Fruit fly (Drosophila melanogaster) whole organism, embryonic: ENCODE data around the gene CG46427.
A peak's percentile ranks its signal among the peaks of the same experiment; 100 is the strongest.

Experiments used
- CG10959 ChIP-seq: fragments of 200-800 bp; sonication (Bioruptor generic); IDR thresholded peaks from 2 replicates; pipeline ENCODE4 v1.3.6; 2022; ENCODE audit warnings: missing biosample characterization, missing genetic modification characterization
- CG11398 ChIP-seq: fragments of 200-800 bp; sonication (Bioruptor generic); optimal IDR thresholded peaks from 2 replicates; lab custom pipeline; 2016; ENCODE audit warnings: missing biosample characterization, missing genetic modification characterization
- CG12236 ChIP-seq: fragments of 200-800 bp; sonication (Bioruptor generic); optimal IDR thresholded peaks from 2 replicates; lab custom pipeline; 2016; ENCODE audit warnings: missing biosample characterization, missing genetic modification characterization
- CG1233 ChIP-seq: fragments of 200-800 bp; sonication (Bioruptor generic); optimal IDR thresholded peaks from 4 replicates; lab custom pipeline; 2018; ENCODE audit warnings: missing biosample characterization, mild to moderate bottlenecking, missing genetic modification characterization
- CG13287 ChIP-seq: fragments of 200-800 bp; sonication (Bioruptor generic); IDR thresholded peaks from 2 replicates; pipeline ENCODE4 v1.3.6; 2022; ENCODE audit warnings: missing biosample characterization, missing genetic modification characterization; ENCODE audit not compliant: partially characterized antibody
- CG13624 ChIP-seq: fragments of 200-800 bp; sonication (Bioruptor generic); optimal IDR thresholded peaks from 2 replicates; lab custom pipeline; 2016; ENCODE audit warnings: missing biosample characterization, missing genetic modification characterization
- CG15073 ChIP-seq: fragments of 200-800 bp; sonication (Bioruptor generic); optimal IDR thresholded peaks from 2 replicates; lab custom pipeline; 2016; ENCODE audit warnings: missing biosample characterization, missing genetic modification characterization
- CG17186 ChIP-seq: fragments of 200-800 bp; sonication (Bioruptor generic); optimal IDR thresholded peaks from 3 replicates; lab custom pipeline; 2017; ENCODE audit warnings: missing biosample characterization, missing genetic modification reagents, missing genetic modification characterization
- CG2120 ChIP-seq: fragments of 200-800 bp; sonication (Bioruptor generic); optimal IDR thresholded peaks from 3 replicates; lab custom pipeline; 2016; ENCODE audit warnings: missing biosample characterization, missing genetic modification characterization
- CG3065 ChIP-seq: fragments of 200-800 bp; sonication (Bioruptor generic); optimal IDR thresholded peaks from 2 replicates; lab custom pipeline; 2016; ENCODE audit warnings: missing biosample characterization, missing genetic modification characterization
- CG31365 ChIP-seq: fragments of 200-800 bp; sonication (Bioruptor generic); optimal IDR thresholded peaks from 2 replicates; lab custom pipeline; 2018; ENCODE audit warnings: missing biosample characterization, mild to moderate bottlenecking, missing genetic modification characterization
- CG33557 ChIP-seq: fragments of 200-800 bp; sonication (Bioruptor generic); optimal IDR thresholded peaks from 2 replicates; lab custom pipeline; 2019; ENCODE audit warnings: missing biosample characterization, mild to moderate bottlenecking, missing genetic modification characterization, moderate library complexity
- CG3847 ChIP-seq: fragments of 200-800 bp; sonication (Bioruptor generic); IDR thresholded peaks from 2 replicates; pipeline ENCODE4 v1.3.6; 2022; ENCODE audit warnings: missing biosample characterization, missing genetic modification characterization
- CG4617 ChIP-seq: fragments of 200-800 bp; sonication (Bioruptor generic); optimal IDR thresholded peaks from 3 replicates; lab custom pipeline; 2016; ENCODE audit warnings: missing biosample characterization, missing genetic modification characterization, borderline replicate concordance
- CG6791 ChIP-seq: fragments of 200-800 bp; sonication (Bioruptor generic); IDR thresholded peaks from 3 replicates; pipeline ENCODE4 v1.3.6; 2022; ENCODE audit warnings: missing biosample characterization, missing genetic modification characterization; ENCODE audit not compliant: partially characterized antibody
- CG7745 ChIP-seq: fragments of 200-800 bp; sonication (Bioruptor generic); optimal IDR thresholded peaks from 2 replicates; lab custom pipeline; 2018; ENCODE audit warnings: missing biosample characterization, mild to moderate bottlenecking, missing genetic modification characterization, moderate library complexity
- CG7987 ChIP-seq: fragments of 200-800 bp; sonication (Bioruptor generic); optimal IDR thresholded peaks from 2 replicates; lab custom pipeline; 2018; ENCODE audit warnings: missing biosample characterization, mild to moderate bottlenecking, missing genetic modification characterization, moderate library complexity
- CG8944 ChIP-seq: fragments of 200-800 bp; sonication (Bioruptor generic); optimal IDR thresholded peaks from 3 replicates; lab custom pipeline; 2016; ENCODE audit warnings: missing biosample characterization, missing genetic modification characterization
- CTCF ChIP-seq: fragments of 200-800 bp; sonication (Bioruptor generic); optimal IDR thresholded peaks from 2 replicates; lab custom pipeline; 2017; ENCODE audit warnings: missing biosample characterization, mild to moderate bottlenecking, missing genetic modification characterization, moderate library complexity
- CoRest ChIP-seq: fragments of 200-800 bp; sonication (Bioruptor generic); optimal IDR thresholded peaks from 3 replicates; lab custom pipeline; 2018; ENCODE audit warnings: missing biosample characterization, mild to moderate bottlenecking, missing genetic modification characterization, moderate library complexity
- Fer1 ChIP-seq: fragments of 200-800 bp; sonication (Bioruptor generic); optimal IDR thresholded peaks from 2 replicates; lab custom pipeline; 2017; ENCODE audit warnings: missing biosample characterization, mild to moderate bottlenecking, missing genetic modification characterization
- Hmr ChIP-seq: fragments of 200-800 bp; sonication (Bioruptor generic); optimal IDR thresholded peaks from 3 replicates; lab custom pipeline; 2017; ENCODE audit warnings: mild to moderate bottlenecking, missing biosample characterization, missing genetic modification reagents, missing genetic modification characterization
- Hr3 ChIP-seq: fragments of 200-800 bp; sonication (Bioruptor generic); optimal IDR thresholded peaks from 3 replicates; lab custom pipeline; 2016; ENCODE audit warnings: missing biosample characterization, missing genetic modification characterization
- Lhr ChIP-seq: fragments of 200-800 bp; sonication (Bioruptor generic); optimal IDR thresholded peaks from 3 replicates; lab custom pipeline; 2017; ENCODE audit warnings: mild to moderate bottlenecking, missing biosample characterization, missing genetic modification reagents, missing genetic modification characterization
- MESR4 ChIP-seq: fragments of 200-800 bp; sonication (Bioruptor generic); optimal IDR thresholded peaks from 2 replicates; lab custom pipeline; 2018; ENCODE audit warnings: missing biosample characterization, mild to moderate bottlenecking, missing genetic modification characterization, moderate library complexity
- NK7.1 ChIP-seq: fragments of 200-800 bp; sonication (Bioruptor generic); optimal IDR thresholded peaks from 3 replicates; lab custom pipeline; 2016; ENCODE audit warnings: missing biosample characterization, missing genetic modification characterization
- Nf-YC ChIP-seq: fragments of 200-800 bp; optimal IDR thresholded peaks from 3 replicates; lab custom pipeline; 2019; ENCODE audit warnings: missing biosample characterization, mild to moderate bottlenecking, missing genetic modification characterization, moderate library complexity
- Rfx ChIP-seq: fragments of 200-800 bp; sonication (Bioruptor generic); IDR thresholded peaks from 2 replicates; pipeline ENCODE4 v1.3.6; 2022; ENCODE audit warnings: missing biosample characterization, missing genetic modification characterization
- Sin3A ChIP-seq: fragments of >200 bp; optimal IDR thresholded peaks from 2 replicates; lab custom pipeline; 2018
- ab ChIP-seq: fragments of 200-800 bp; sonication (Bioruptor generic); optimal IDR thresholded peaks from 2 replicates; lab custom pipeline; 2016; ENCODE audit warnings: missing biosample characterization, missing genetic modification characterization
- amos ChIP-seq: fragments of 200-800 bp; sonication (Bioruptor generic); IDR thresholded peaks from 2 replicates; pipeline ENCODE4 v1.3.6; 2022; ENCODE audit warnings: missing biosample characterization, missing genetic modification characterization; ENCODE audit not compliant: partially characterized antibody
- bigmax ChIP-seq: fragments of 200-800 bp; sonication (Bioruptor generic); optimal IDR thresholded peaks from 2 replicates; lab custom pipeline; 2018; ENCODE audit warnings: missing biosample characterization, mild to moderate bottlenecking, missing genetic modification characterization
- br ChIP-seq: fragments of >200 bp; optimal IDR thresholded peaks from 2 replicates; lab custom pipeline; 2017
- chm ChIP-seq: fragments of 200-800 bp; sonication (Bioruptor generic); IDR thresholded peaks from 2 replicates; pipeline ENCODE4 v1.3.6; 2022; ENCODE audit warnings: missing biosample characterization, missing genetic modification characterization
- corto ChIP-seq: fragments of 200-800 bp; sonication (Bioruptor generic); optimal IDR thresholded peaks from 2 replicates; lab custom pipeline; 2016; ENCODE audit warnings: missing biosample characterization, mild to moderate bottlenecking, missing genetic modification characterization, moderate library complexity
- fd3F ChIP-seq: fragments of 200-800 bp; sonication (Bioruptor generic); optimal IDR thresholded peaks from 2 replicates; lab custom pipeline; 2018; ENCODE audit warnings: missing biosample characterization, mild to moderate bottlenecking, missing genetic modification characterization, moderate library complexity
- gem ChIP-seq: fragments of 200-800 bp; sonication (Bioruptor generic); optimal IDR thresholded peaks from 2 replicates; lab custom pipeline; 2019; ENCODE audit warnings: missing biosample characterization, mild to moderate bottlenecking, missing genetic modification characterization, moderate library complexity
- grn ChIP-seq: fragments of 200-800 bp; sonication (Bioruptor generic); optimal IDR thresholded peaks from 3 replicates; lab custom pipeline; 2017; ENCODE audit warnings: missing biosample characterization, missing genetic modification characterization
- hb ChIP-seq: fragments of 200-800 bp; sonication (Bioruptor generic); IDR thresholded peaks from 3 replicates; pipeline ENCODE4 v1.3.6; 2022; ENCODE audit warnings: missing biosample characterization, missing genetic modification characterization; ENCODE audit not compliant: partially characterized antibody
- inv ChIP-seq: fragments of 200-800 bp; sonication (Bioruptor generic); IDR thresholded peaks from 2 replicates; pipeline ENCODE4 v1.3.6; 2022; ENCODE audit warnings: missing biosample characterization, missing genetic modification characterization; ENCODE audit not compliant: partially characterized antibody
- nmo ChIP-seq: fragments of 200-800 bp; sonication (Bioruptor generic); optimal IDR thresholded peaks from 2 replicates; lab custom pipeline; 2018; ENCODE audit warnings: missing biosample characterization, mild to moderate bottlenecking, missing genetic modification characterization, moderate library complexity
- pan ChIP-seq, 4 experiments: fragments of >200 bp in 3 of 4; fragments of 200-800 bp in 1 of 4; sonication (Bioruptor generic) in 1 of 4; optimal IDR thresholded peaks in 3 of 4; IDR thresholded peaks in 1 of 4; 2 replicates each; pipeline versions ENCODE4 v1.3.6 to Lab custom; 2017 to 2022; ENCODE audit warnings: missing biosample characterization in 2 of 4, missing genetic modification characterization in 2 of 4, mixed read lengths in 1 of 4
- pb ChIP-seq: fragments of 200-800 bp; sonication (Bioruptor generic); optimal IDR thresholded peaks from 3 replicates; lab custom pipeline; 2016; ENCODE audit warnings: missing biosample characterization, missing genetic modification characterization
- repo ChIP-seq: fragments of 200-800 bp; sonication (Bioruptor generic); optimal IDR thresholded peaks from 2 replicates; lab custom pipeline; 2016; ENCODE audit warnings: missing biosample characterization, missing genetic modification characterization
- schlank ChIP-seq: fragments of 200-800 bp; sonication (Bioruptor generic); optimal IDR thresholded peaks from 2 replicates; lab custom pipeline; 2018; ENCODE audit warnings: missing biosample characterization, mild to moderate bottlenecking, missing genetic modification characterization
- sima ChIP-seq: fragments of 200-800 bp; sonication (Bioruptor generic); optimal IDR thresholded peaks from 2 replicates; lab custom pipeline; 2016; ENCODE audit warnings: missing biosample characterization, missing genetic modification characterization
- sisA ChIP-seq: fragments of 200-800 bp; sonication (Bioruptor generic); IDR thresholded peaks from 2 replicates; pipeline ENCODE4 v1.3.6; 2022; ENCODE audit warnings: missing biosample characterization, missing genetic modification characterization
- sob ChIP-seq: fragments of 200-800 bp; sonication (Bioruptor generic); IDR thresholded peaks from 2 replicates; pipeline ENCODE4 v1.3.6; 2022; ENCODE audit warnings: missing biosample characterization, missing genetic modification characterization
- tll ChIP-seq, 2 experiments: fragments of 200-800 bp in 1 of 2; fragments of >200 bp in 1 of 2; sonication (Bioruptor generic) in 1 of 2; optimal IDR thresholded peaks; 2 replicates each; lab custom pipeline; 2017 to 2019; ENCODE audit warnings: missing biosample characterization in 2 of 2, missing genetic modification characterization in 2 of 2, mild to moderate bottlenecking in 1 of 2, moderate library complexity in 1 of 2
- unpg ChIP-seq: fragments of 200-800 bp; sonication (Bioruptor generic); optimal IDR thresholded peaks from 3 replicates; lab custom pipeline; 2018; ENCODE audit warnings: missing biosample characterization, mild to moderate bottlenecking, missing genetic modification characterization, moderate library complexity

Gene CG46427

dm6 chr3R:12402935-12403334 lies 36.0 kb downstream of the CG46427 start (continued):
- TF ChIP-seq chm (GFP tag; lab: Robert Waterston, UW) = peak; percentile 100
- peak; percentile 95 for TF ChIP-seq fd3F (GFP tag; lab: Kevin White, UChicago)
- peak; percentile 97 for TF ChIP-seq Hmr
- peak; percentile 90 for TF ChIP-seq CG31365 (tag; lab: Kevin White, UChicago)
- TF ChIP-seq Lhr (GFP tag; lab: Kevin White, UChicago) = peak; percentile 92
- peak in 1 of 2 experiments; percentile 76 for TF ChIP-seq tll (GFP tag; optimal IDR thresholded peaks at IDR 0.05; lab: Kevin White, UChicago)
- peak; percentile 89 for TF ChIP-seq sisA
- TF ChIP-seq br = no peak
- TF ChIP-seq CG13287 (GFP tag; lab: Robert Waterston, UW) = peak; percentile 71; the same call in 1 of the 2 replicates
- TF ChIP-seq pan (optimal IDR thresholded peaks at IDR 0.05; lab: Kevin White, UChicago) = no peak
- TF ChIP-seq pan (GFP tag; optimal IDR thresholded peaks at IDR 0.05 in 1 of 2, IDR thresholded peaks at IDR 0.05 in 1 of 2) = peak in 1 of 2 experiments; percentile 97
- TF ChIP-seq CG7745 = peak; percentile 92
- peak; percentile 87 for TF ChIP-seq CG8944 (GFP tag; lab: Kevin White, UChicago)
- TF ChIP-seq CTCF (GFP tag; lab: Kevin White, UChicago) = peak; percentile 70
- TF ChIP-seq CG10959 (GFP tag; lab: Robert Waterston, UW) = peak; percentile 96
- peak; percentile 99 for TF ChIP-seq unpg (GFP tag; lab: Kevin White, UChicago)
- peak; percentile 98 for TF ChIP-seq CG1233
- peak; percentile 99 for TF ChIP-seq CG33557 (GFP tag; lab: Kevin White, UChicago)
- TF ChIP-seq CG3065 (GFP tag; lab: Kevin White, UChicago) = peak; percentile 89
- TF ChIP-seq grn (GFP tag; lab: Kevin White, UChicago) = peak; percentile 98
- peak; percentile 73 for TF ChIP-seq MESR4 (GFP tag; lab: Kevin White, UChicago)
- TF ChIP-seq bigmax (GFP tag; lab: Kevin White, UChicago) = peak; percentile 74
- TF ChIP-seq Rfx (GFP tag; lab: Robert Waterston, UW) = peak; percentile 97
- peak; percentile 92 for TF ChIP-seq Nf-YC (tag; lab: Kevin White, UChicago)
- TF ChIP-seq corto (GFP tag; lab: Kevin White, UChicago) = peak; percentile 82
- peak; percentile 91 for TF ChIP-seq Hr3 (GFP tag; lab: Kevin White, UChicago)
- TF ChIP-seq inv (GFP tag; lab: Robert Waterston, UW) = no peak
- peak; percentile 91 for TF ChIP-seq CG12236
- TF ChIP-seq schlank (tag; lab: Kevin White, UChicago) = peak; percentile 94
- no peak for TF ChIP-seq CG6791 (GFP tag; lab: Robert Waterston, UW)
- peak; percentile 98 for TF ChIP-seq repo
- TF ChIP-seq CG4617 (GFP tag; lab: Kevin White, UChicago) = peak; percentile 84
- TF ChIP-seq nmo (GFP tag; lab: Kevin White, UChicago) = peak; percentile 99
- TF ChIP-seq sima (GFP tag; lab: Kevin White, UChicago) = peak; percentile 91
- TF ChIP-seq CG13624 (GFP tag; lab: Kevin White, UChicago) = peak; percentile 96
- peak; percentile 99 for TF ChIP-seq CoRest (tag; lab: Kevin White, UChicago)
- peak; percentile 94 for TF ChIP-seq CG3847 (GFP tag; lab: Robert Waterston, UW)
- TF ChIP-seq NK7.1 (GFP tag; lab: Kevin White, UChicago) = peak; percentile 95
- TF ChIP-seq Sin3A (lab: Kevin White, UChicago) = no peak
- peak; percentile 97 for TF ChIP-seq sob (GFP tag; lab: Robert Waterston, UW)
- TF ChIP-seq Fer1 (GFP tag; lab: Kevin White, UChicago) = peak; percentile 98
- TF ChIP-seq CG11398 (GFP tag; lab: Kevin White, UChicago) = peak; percentile 88
- TF ChIP-seq CG17186 (GFP tag; lab: Kevin White, UChicago) = peak; percentile 97
- TF ChIP-seq pb = peak; percentile 86
- peak; percentile 73 for TF ChIP-seq ab (GFP tag; lab: Kevin White, UChicago)
- peak; percentile 96 for TF ChIP-seq CG7987 (GFP tag; lab: Kevin White, UChicago)
- TF ChIP-seq CG15073 (GFP tag; lab: Kevin White, UChicago) = peak; percentile 76
- TF ChIP-seq gem (tag; lab: Kevin White, UChicago) = peak; percentile 99
- peak; percentile 95 for TF ChIP-seq CG2120 (GFP tag; lab: Kevin White, UChicago)
- TF ChIP-seq amos (GFP tag; lab: Robert Waterston, UW) = no peak
- no peak for TF ChIP-seq hb (GFP tag; lab: Robert Waterston, UW)
